Fruit fly (Drosophila melanogaster): ENCODE measurements around the gene CG12379.

- TF ChIP-seq Clk (GFP tag; optimal IDR thresholded peaks at IDR 0.05) (no peak), cnc (optimal IDR thresholded peaks at IDR 0.05) (no peak), CG5204 (GFP tag; optimal IDR thresholded peaks at IDR 0.05) (no peak), pad (GFP tag; optimal IDR thresholded peaks at IDR 0.05) (no peak), Crg-1 (GFP tag; optimal IDR thresholded peaks at IDR 0.05) (no peak), Mnt (GFP tag; optimal IDR thresholded peaks at IDR 0.05) (no peak), ovo (GFP tag; optimal IDR thresholded peaks at IDR 0.05) (no peak), cic (GFP tag; optimal IDR thresholded peaks at IDR 0.05) (no peak)
Measured at dm6 chrX:15756018-15756417, 22.2 kb upstream of the CG12379 start, which contains the start of gene CG8260.

Data from whole organism, adult.